Worm (Caenorhabditis elegans) whole organism, L4 larva: ENCODE data around the gene C16C8.20.

ENCODE experiments used
- F26F4.8 ChIP-seq: fragments of 200-800 bp; sonication (Bioruptor generic); conservative IDR thresholded peaks from 2 replicates; pipeline ENCODE4 v1.3.6; 2022; ENCODE audit warnings: missing genetic modification characterization, missing compliant biosample characterization
- F37D6.2 ChIP-seq: sonication (generic microtip); optimal IDR thresholded peaks from 2 replicates; lab custom pipeline; 2016; ENCODE audit warnings: mild to moderate bottlenecking, missing genetic modification characterization, missing compliant biosample characterization
- F49E8.2 ChIP-seq: sonication (generic microtip); optimal IDR thresholded peaks from 2 replicates; lab custom pipeline; 2016; ENCODE audit warnings: missing compliant biosample characterization, mild to moderate bottlenecking, missing genetic modification characterization, borderline replicate concordance
- R02D3.7 ChIP-seq: fragments of 150-350 bp; sonication (generic microtip); optimal IDR thresholded peaks from 3 replicates; lab custom pipeline; 2014; ENCODE audit warnings: missing biosample characterization, missing genetic modification characterization
- T26A8.4 ChIP-seq: fragments of 200-800 bp; sonication (Bioruptor generic); IDR thresholded peaks from 2 replicates; pipeline ENCODE4 v1.3.6; 2022; ENCODE audit warnings: missing genetic modification characterization, missing compliant biosample characterization
- Y48G9A.11 ChIP-seq: fragments of 200-800 bp; sonication (Bioruptor generic); IDR thresholded peaks from 2 replicates; pipeline ENCODE4 v1.3.6; 2022; ENCODE audit warnings: missing genetic modification reagents, missing genetic modification characterization, missing compliant biosample characterization
- Y75B8A.6 ChIP-seq: fragments of 200-800 bp; sonication (Bioruptor generic); IDR thresholded peaks from 2 replicates; pipeline ENCODE4 v1.3.6; 2022; ENCODE audit warnings: missing genetic modification reagents, missing genetic modification characterization, missing compliant biosample characterization
- ZK337.2 ChIP-seq: fragments of 200-800 bp; sonication (Bioruptor generic); IDR thresholded peaks from 2 replicates; pipeline ENCODE4 v1.3.6; 2022; ENCODE audit warnings: missing genetic modification reagents, missing genetic modification characterization, missing compliant biosample characterization
- ZK546.5 ChIP-seq, 2 experiments: sonication (generic microtip); optimal IDR thresholded peaks; 2 replicates each; lab custom pipeline; 2017; ENCODE audit warnings: missing biosample characterization in 2 of 2, missing genetic modification characterization in 2 of 2
- aha-1 ChIP-seq: fragments of 150-350 bp; peaks from one replicate; lab custom pipeline; 2014; ENCODE audit warnings: missing biosample characterization, missing genetic modification characterization
- aly-2 ChIP-seq: sonication (generic microtip); optimal IDR thresholded peaks from 2 replicates; lab custom pipeline; 2018; ENCODE audit warnings: missing biosample characterization, missing genetic modification characterization
- ama-1 ChIP-seq: fragments of 150-350 bp; optimal IDR thresholded peaks from 2 replicates; lab custom pipeline; 2014; ENCODE audit warnings: inconsistent platforms, mixed read lengths
- arid-1 ChIP-seq: fragments of 200-800 bp; sonication (Bioruptor generic); conservative IDR thresholded peaks from 2 replicates; pipeline ENCODE4 v1.3.6; 2022; ENCODE audit warnings: missing genetic modification reagents, missing genetic modification characterization, missing compliant biosample characterization
- attf-4 ChIP-seq: sonication (generic microtip); optimal IDR thresholded peaks from 3 replicates; lab custom pipeline; 2017; ENCODE audit warnings: missing biosample characterization, missing genetic modification characterization
- ceh-28 ChIP-seq: fragments of 150-350 bp; optimal IDR thresholded peaks from 2 replicates; lab custom pipeline; 2014; ENCODE audit warnings: missing biosample characterization, missing genetic modification reagents, missing genetic modification characterization
- ceh-32 ChIP-seq: sonication (generic microtip); optimal IDR thresholded peaks from 2 replicates; lab custom pipeline; 2016; ENCODE audit warnings: mild to moderate bottlenecking, missing genetic modification characterization, missing compliant biosample characterization; ENCODE audit not compliant: poor library complexity
- daf-12 ChIP-seq: fragments of 150-350 bp; optimal IDR thresholded peaks from 2 replicates; lab custom pipeline; 2014; ENCODE audit warnings: missing biosample characterization, missing genetic modification reagents, missing genetic modification characterization
- dmd-6 ChIP-seq: fragments of 200-800 bp; sonication (Bioruptor generic); IDR thresholded peaks from 2 replicates; pipeline ENCODE4 v1.3.6; 2022; ENCODE audit warnings: missing genetic modification reagents, missing genetic modification characterization, missing compliant biosample characterization
- dmd-9 ChIP-seq: fragments of 200-800 bp; sonication (Bioruptor generic); IDR thresholded peaks from 2 replicates; pipeline ENCODE4 v1.3.6; 2022; ENCODE audit warnings: missing genetic modification reagents, missing genetic modification characterization, missing compliant biosample characterization
- dpl-1 ChIP-seq: fragments of 150-350 bp; optimal IDR thresholded peaks from 2 replicates; lab custom pipeline; 2014; ENCODE audit warnings: missing biosample characterization, missing genetic modification reagents, missing genetic modification characterization
- gei-8 ChIP-seq: fragments of 200-800 bp; sonication (Bioruptor generic); optimal IDR thresholded peaks from 2 replicates; lab custom pipeline; 2018; ENCODE audit warnings: mild to moderate bottlenecking, missing genetic modification characterization, missing compliant biosample characterization
- hif-1 ChIP-seq, 2 experiments: sonication (generic microtip); optimal IDR thresholded peaks; 2 replicates each; lab custom pipeline; 2016 to 2017; ENCODE audit warnings: missing compliant biosample characterization in 2 of 2, missing genetic modification characterization in 2 of 2, missing genetic modification reagents in 2 of 2, missing genotype in 2 of 2, mild to moderate bottlenecking in 1 of 2
- hlh-11 ChIP-seq: fragments of 200-800 bp; sonication (Bioruptor generic); optimal IDR thresholded peaks from 2 replicates; lab custom pipeline; 2018; ENCODE audit warnings: mild to moderate bottlenecking, missing genetic modification characterization, missing compliant biosample characterization
- lin-13 ChIP-seq: fragments of 150-350 bp; optimal IDR thresholded peaks from 2 replicates; lab custom pipeline; 2014; ENCODE audit warnings: missing biosample characterization, missing genetic modification reagents, missing genetic modification characterization
- lir-3 ChIP-seq: sonication (generic microtip); optimal IDR thresholded peaks from 2 replicates; lab custom pipeline; 2016; ENCODE audit warnings: mild to moderate bottlenecking, missing genetic modification characterization, missing compliant biosample characterization
- lsy-2 ChIP-seq, 2 experiments: fragments of 150-350 bp in 1 of 2; sonication (generic microtip) in 1 of 2; optimal IDR thresholded peaks; 2 replicates each; lab custom pipeline; 2014 to 2017; ENCODE audit warnings: missing biosample characterization in 2 of 2, missing genetic modification characterization in 2 of 2
- mxl-3 ChIP-seq: fragments of 200-800 bp; sonication (Bioruptor generic); optimal IDR thresholded peaks from 2 replicates; lab custom pipeline; 2018; ENCODE audit warnings: mild to moderate bottlenecking, missing genetic modification characterization, missing compliant biosample characterization
- nhr-10 ChIP-seq: fragments of 150-350 bp; optimal IDR thresholded peaks from 2 replicates; lab custom pipeline; 2014; ENCODE audit warnings: missing biosample characterization, missing genetic modification characterization
- nhr-111 ChIP-seq: fragments of 200-800 bp; sonication (Bioruptor generic); optimal IDR thresholded peaks from 2 replicates; lab custom pipeline; 2018; ENCODE audit warnings: mild to moderate bottlenecking, missing genetic modification characterization, missing compliant biosample characterization
- nhr-28 ChIP-seq: fragments of 150-350 bp; optimal IDR thresholded peaks from 2 replicates; lab custom pipeline; 2014; ENCODE audit warnings: missing biosample characterization, missing genetic modification characterization
- nhr-48 ChIP-seq: sonication (generic microtip); optimal IDR thresholded peaks from 2 replicates; lab custom pipeline; 2016; ENCODE audit warnings: mild to moderate bottlenecking, missing genetic modification characterization, missing compliant biosample characterization
- nhr-77 ChIP-seq: fragments of 150-350 bp; optimal IDR thresholded peaks from 2 replicates; lab custom pipeline; 2014; ENCODE audit warnings: missing biosample characterization, missing genetic modification characterization
- pqm-1 ChIP-seq: sonication (generic microtip); optimal IDR thresholded peaks from 2 replicates; lab custom pipeline; 2017; ENCODE audit warnings: missing biosample characterization, missing genetic modification characterization
- sdz-12 ChIP-seq: fragments of 200-800 bp; sonication (Bioruptor generic); optimal IDR thresholded peaks from 2 replicates; lab custom pipeline; 2018; ENCODE audit warnings: mild to moderate bottlenecking, missing genetic modification characterization, missing compliant biosample characterization
- set-16 ChIP-seq: fragments of 200-800 bp; sonication (Bioruptor generic); IDR thresholded peaks from 2 replicates; pipeline ENCODE4 v1.3.6; 2022; ENCODE audit warnings: missing genetic modification reagents, missing genetic modification characterization, missing compliant biosample characterization
- spr-1 ChIP-seq: sonication (generic microtip); optimal IDR thresholded peaks from 2 replicates; lab custom pipeline; 2016; ENCODE audit warnings: mild to moderate bottlenecking, missing genetic modification characterization, missing compliant biosample characterization
- spr-3 ChIP-seq: fragments of 200-800 bp; sonication (Bioruptor generic); optimal IDR thresholded peaks from 2 replicates; lab custom pipeline; 2018; ENCODE audit warnings: mild to moderate bottlenecking, missing genetic modification characterization, missing compliant biosample characterization
- unc-130 ChIP-seq: sonication (generic microtip); optimal IDR thresholded peaks from 2 replicates; lab custom pipeline; 2016; ENCODE audit warnings: missing genetic modification reagents, missing genetic modification characterization, missing compliant biosample characterization
- unc-39 ChIP-seq: sonication (generic microtip); optimal IDR thresholded peaks from 2 replicates; lab custom pipeline; 2017; ENCODE audit warnings: missing biosample characterization, missing genetic modification characterization
- unc-62 ChIP-seq, 3 experiments: fragments of 150-350 bp in 1 of 3; sonication (generic microtip); optimal IDR thresholded peaks in 2 of 3; peaks in 1 of 3; 1 replicate in 1 of 3; 2 replicates in 2 of 3; lab custom pipeline; 2014 to 2017; ENCODE audit warnings: missing biosample characterization in 3 of 3, missing genetic modification characterization in 3 of 3, missing genetic modification reagents in 3 of 3, missing genotype in 1 of 3
- vab-7 ChIP-seq: fragments of 200-800 bp; sonication (Bioruptor generic); IDR thresholded peaks from 2 replicates; pipeline ENCODE4 v1.3.6; 2022; ENCODE audit warnings: missing genetic modification reagents, missing genetic modification characterization, missing compliant biosample characterization
- zag-1 ChIP-seq: fragments of 150-350 bp; optimal IDR thresholded peaks from 2 replicates; lab custom pipeline; 2014; ENCODE audit warnings: missing biosample characterization, missing genetic modification characterization
- zfp-2 ChIP-seq: sonication (generic microtip); optimal IDR thresholded peaks from 2 replicates; lab custom pipeline; 2016; ENCODE audit warnings: mild to moderate bottlenecking, missing genetic modification characterization, missing compliant biosample characterization
- zip-11 ChIP-seq: fragments of 200-800 bp; sonication (Bioruptor generic); IDR thresholded peaks from 2 replicates; pipeline ENCODE4 v1.3.6; 2022; ENCODE audit warnings: missing genetic modification characterization, missing compliant biosample characterization

The C16C8.20 gene

ce11 chrII:3441377-3441776, 5.4 kb upstream of the C16C8.20 start, which contains the start of gene C16C8.27:
Gene C16C8.27 (plus strand): TSS chrII:3441677.
- TF ChIP-seq lsy-2 (tag; optimal IDR thresholded peaks at IDR 0.05; lab: Kevin White, UChicago) (no peak), unc-62 (GFP tag; optimal IDR thresholded peaks at IDR 0.05 in 1 of 2; lab: Kevin White, UChicago) (peak in 1 of 2 experiments; percentile 1), unc-62 (tag; optimal IDR thresholded peaks at IDR 0.05; lab: Kevin White, UChicago) (no peak)

- TF ChIP-seq pqm-1 (tag; lab: Kevin White, UChicago) (no peak), ceh-32 (tag; lab: Kevin White, UChicago) (no peak), nhr-48 (tag; lab: Kevin White, UChicago) (no peak), Y75B8A.6 (no peak), T26A8.4 (GFP tag; lab: Robert Waterston, UW) (no peak), Y48G9A.11 (GFP tag; lab: Robert Waterston, UW) (no peak), dpl-1 (no peak), lin-13 (GFP tag; lab: Kevin White, UChicago) (no peak), aha-1 (no peak), zfp-2 (tag; lab: Kevin White, UChicago) (no peak), lir-3 (no peak), attf-4 (no peak)
These were observed 3.6 kb upstream of the C16C8.20 start, which contains the start of gene C16C8.22 for ce11 chrII:3443154-3443553. Gene C16C8.22 (minus strand): TSS chrII:3443254.

DNA sequence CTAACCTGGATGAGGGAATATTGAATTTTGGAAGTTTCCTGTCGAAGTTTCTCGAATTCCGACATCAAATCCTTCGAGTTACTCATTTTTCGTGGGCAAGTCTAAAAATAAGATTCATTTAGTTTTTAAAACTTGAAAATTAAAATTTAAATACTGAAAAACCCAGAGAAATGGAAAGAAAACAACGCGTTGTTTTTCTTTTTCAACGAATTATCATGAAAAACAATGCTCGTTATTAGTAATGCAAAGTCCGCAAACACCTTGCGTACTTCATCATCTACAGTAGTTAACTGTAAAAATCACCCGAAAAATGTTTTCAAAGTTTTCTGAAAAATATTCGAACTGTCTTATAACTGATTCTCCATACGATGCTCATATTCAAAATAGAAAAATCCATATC, 2.5 kb upstream of the C16C8.20 start, which contains the start of gene C16C8.4:
C16C8.4 (minus strand) TSS at position 101 of the 400 bp plus-strand sequence.
- TF ChIP-seq F37D6.2 (tag; lab: Kevin White, UChicago): no peak
- peak; percentile 66 for TF ChIP-seq aha-1
- no peak for TF ChIP-seq ZK546.5 (tag; optimal IDR thresholded peaks at IDR 0.05; lab: Kevin White, UChicago)
- no peak for TF ChIP-seq spr-3 (GFP tag; lab: Kevin White, UChicago)
- no peak for TF ChIP-seq ama-1
- no peak for TF ChIP-seq set-16 (GFP tag; lab: Robert Waterston, UW)
- TF ChIP-seq daf-12 (tag; lab: Kevin White, UChicago): no peak
- TF ChIP-seq, all 104 proteins: peak for 1

DNA sequence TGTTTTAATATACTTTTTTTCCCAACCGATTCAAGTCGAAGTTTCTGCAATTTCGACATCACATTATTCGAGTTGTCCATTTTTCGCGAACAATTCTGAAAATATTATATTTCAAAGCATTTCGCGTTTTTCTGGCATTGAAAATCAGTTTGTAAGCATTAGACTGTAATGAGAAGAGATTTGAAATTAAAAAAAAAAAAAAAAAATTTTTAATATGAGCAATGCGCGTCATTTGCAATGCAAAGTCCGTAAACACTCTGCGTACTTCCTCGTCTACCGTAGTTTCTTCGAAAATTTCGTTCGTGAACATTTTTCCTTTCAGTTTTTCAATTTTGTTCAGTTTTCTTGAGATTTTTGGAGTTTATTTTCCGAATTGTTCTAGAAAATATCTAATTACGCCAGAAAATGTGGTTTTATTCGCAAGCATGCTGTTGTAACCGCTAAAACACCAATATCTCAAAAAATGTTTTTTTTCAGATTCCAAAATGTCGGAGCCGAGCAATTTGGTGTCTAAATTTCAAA, 1.4 kb upstream of the C16C8.20 start, which contains the start of the genes C16C8.5 and C16C8.16:
C16C8.5 (minus strand) TSS at position 101 of the 522 bp plus-strand sequence.
C16C8.16 (plus strand) TSS at position 472 of the 522 bp plus-strand sequence.
- TF ChIP-seq zag-1 (tag; lab: Kevin White, UChicago) (no peak), F49E8.2 (tag; lab: Kevin White, UChicago) (no peak), unc-130 (GFP tag; lab: Kevin White, UChicago) (no peak), lsy-2 (tag; optimal IDR thresholded peaks at IDR 0.05; lab: Kevin White, UChicago) (no peak), nhr-28 (tag; lab: Kevin White, UChicago) (no peak), aha-1 (no peak), hlh-11 (tag; lab: Kevin White, UChicago) (no peak), ceh-32 (tag; lab: Kevin White, UChicago) (no peak), gei-8 (GFP tag; lab: Kevin White, UChicago) (no peak), R02D3.7 (tag; lab: Kevin White, UChicago) (no peak), dmd-9 (GFP tag; lab: Robert Waterston, UW) (no peak), aly-2 (tag; lab: Kevin White, UChicago) (no peak), unc-39 (tag; lab: Kevin White, UChicago) (no peak), ZK337.2 (GFP tag; lab: Robert Waterston, UW) (no peak), dmd-6 (GFP tag; lab: Robert Waterston, UW) (no peak), pqm-1 (tag; lab: Kevin White, UChicago) (no peak), arid-1 (no peak)

- TF ChIP-seq dpl-1 (no peak), lir-3 (no peak), zip-11 (GFP tag; lab: Robert Waterston, UW) (no peak), T26A8.4 (GFP tag; lab: Robert Waterston, UW) (no peak), ceh-28 (tag; lab: Kevin White, UChicago) (no peak), nhr-111 (no peak), spr-1 (tag; lab: Kevin White, UChicago) (no peak), hif-1 (tag; optimal IDR thresholded peaks at IDR 0.05; lab: Kevin White, UChicago) (no peak), vab-7 (no peak), hlh-11 (tag; lab: Kevin White, UChicago) (no peak), nhr-10 (tag; lab: Kevin White, UChicago) (no peak), F26F4.8 (GFP tag; lab: Robert Waterston, UW) (no peak), sdz-12 (no peak), nhr-77 (tag; lab: Kevin White, UChicago) (no peak), mxl-3 (no peak)
These were observed 1.2 kb downstream of the C16C8.20 start, which contains the start of gene C16C8.21 for ce11 chrII:3447906-3448305. Gene C16C8.21 (plus strand): TSS chrII:3448206.
